Fruit fly (Drosophila melanogaster): ENCODE results near the gene CG31937.

DNA sequence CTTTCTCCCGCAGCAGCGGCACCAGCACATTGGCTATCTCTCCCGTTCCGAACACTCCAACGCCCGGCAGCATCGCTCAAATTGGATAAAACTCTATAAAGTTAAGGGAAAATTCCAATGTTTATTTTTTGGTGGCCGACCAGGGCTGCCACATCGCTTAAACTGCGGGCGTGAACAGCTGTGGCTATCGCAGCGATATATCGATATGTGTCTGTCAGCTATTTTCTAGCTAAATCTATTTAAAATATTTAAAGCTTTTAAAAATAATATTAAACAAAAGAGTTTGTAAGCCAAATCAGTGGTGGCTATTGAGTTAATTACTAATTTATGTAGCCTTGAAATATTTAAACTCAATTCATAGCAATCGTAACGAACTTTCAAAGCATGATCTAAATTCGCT lies 22.3 kb downstream of the CG31937 start, which contains the start of the genes CG17712 and CG17648:
- TF ChIP-seq fru (GFP tag; optimal IDR thresholded peaks at IDR 0.05) = no peak
- TF ChIP-seq br (GFP tag; optimal IDR thresholded peaks at IDR 0.05) = no peak
- no peak for TF ChIP-seq Sp1 (GFP tag; optimal IDR thresholded peaks at IDR 0.05)
- no peak for TF ChIP-seq CrebA (GFP tag; optimal IDR thresholded peaks at IDR 0.05; ENCODE audit: borderline replicate concordance)
- TF ChIP-seq Dfd (GFP tag; optimal IDR thresholded peaks at IDR 0.05) = no peak
- no peak for TF ChIP-seq sage (GFP tag; optimal IDR thresholded peaks at IDR 0.05)
- TF ChIP-seq CG32264 (GFP tag; optimal IDR thresholded peaks at IDR 0.05) = no peak

All from whole organism, wandering third instar larva.